1 fruit fly cellular context compared by ENCODE assay signal in genomic region chr3L:12417341-12417740, dm6.
TF ChIP-seq lines count a peak whose summit lies in the region.

Gene ArfGAP1 (minus strand): TSS chr3L:12417580.

TF ChIP-seq in whole organism, embryonic, 481 proteins besides CTCF, POLR2A, EP300 and RAD21 (continued from another document and continues in another):
- TF ChIP-seq NfI (GFP tag; optimal IDR thresholded peaks at IDR 0.05; lab: Kevin White, UChicago) = no peak
- TF ChIP-seq ac (GFP tag; optimal IDR thresholded peaks at IDR 0.05; lab: Kevin White, UChicago) = no peak
- TF ChIP-seq CG31388 (GFP tag; optimal IDR thresholded peaks at IDR 0.05; lab: Kevin White, UChicago) = no peak
- peak; percentile 29 for TF ChIP-seq CG33213 (GFP tag; optimal IDR thresholded peaks at IDR 0.05; lab: Kevin White, UChicago)
- TF ChIP-seq CG7745 (tag; optimal IDR thresholded peaks at IDR 0.05; lab: Kevin White, UChicago) = no peak
- TF ChIP-seq Oaz (GFP tag; IDR thresholded peaks at IDR 0.05; lab: Robert Waterston, UW) = no peak
- TF ChIP-seq CG30403 (GFP tag; optimal IDR thresholded peaks at IDR 0.05; lab: Kevin White, UChicago) = peak; percentile 1
- no peak for TF ChIP-seq CG4282 (GFP tag; optimal IDR thresholded peaks at IDR 0.05; lab: Kevin White, UChicago)
- TF ChIP-seq CG13624 (GFP tag; optimal IDR thresholded peaks at IDR 0.05; lab: Kevin White, UChicago) = no peak
- TF ChIP-seq ash1 (GFP tag; optimal IDR thresholded peaks at IDR 0.05; lab: Kevin White, UChicago) = no peak
- no peak for TF ChIP-seq CG17328 (GFP tag; IDR thresholded peaks at IDR 0.05; lab: Robert Waterston, UW)
- peak; percentile 45 for TF ChIP-seq vvl (GFP tag; IDR thresholded peaks at IDR 0.05; lab: Robert Waterston, UW)
- no peak for TF ChIP-seq pb (GFP tag; optimal IDR thresholded peaks at IDR 0.05; lab: Kevin White, UChicago)
- TF ChIP-seq Fer2 (tag; optimal IDR thresholded peaks at IDR 0.05; lab: Kevin White, UChicago) = no peak
- no peak for TF ChIP-seq Chrac-16 (GFP tag; optimal IDR thresholded peaks at IDR 0.05; lab: Kevin White, UChicago)
- TF ChIP-seq tx (GFP tag; optimal IDR thresholded peaks at IDR 0.05; lab: Kevin White, UChicago) = no peak
- TF ChIP-seq gfzf (GFP tag; optimal IDR thresholded peaks at IDR 0.05; lab: Kevin White, UChicago) = peak; percentile 43
- no peak for TF ChIP-seq Usf (GFP tag; optimal IDR thresholded peaks at IDR 0.05; lab: Kevin White, UChicago)
- TF ChIP-seq CG11085 (GFP tag; IDR thresholded peaks at IDR 0.05; lab: Robert Waterston, UW) = peak; percentile 13; the same call in 1 of the 2 replicates
- no peak for TF ChIP-seq Atf3 (GFP tag; optimal IDR thresholded peaks at IDR 0.05; lab: Kevin White, UChicago)
- TF ChIP-seq MBD-R2 (GFP tag; IDR thresholded peaks at IDR 0.05; lab: Robert Waterston, UW) = peak; percentile 65
- no peak for TF ChIP-seq eyg (GFP tag; optimal IDR thresholded peaks at IDR 0.05; lab: Kevin White, UChicago)
- no peak for TF ChIP-seq gsb (GFP tag; IDR thresholded peaks at IDR 0.05; lab: Robert Waterston, UW)
- TF ChIP-seq gcm (GFP tag; optimal IDR thresholded peaks at IDR 0.05; lab: Kevin White, UChicago) = no peak
- TF ChIP-seq crp (GFP tag; optimal IDR thresholded peaks at IDR 0.05; lab: Kevin White, UChicago) = peak in 1 of 2 experiments; percentile 18
- TF ChIP-seq chinmo (GFP tag; IDR thresholded peaks at IDR 0.05; lab: Robert Waterston, UW; ENCODE audit: partially characterized antibody) = peak; percentile 97
- peak; percentile 98 for TF ChIP-seq Opbp (GFP tag; IDR thresholded peaks at IDR 0.05; lab: Robert Waterston, UW; ENCODE audit: partially characterized antibody)
- TF ChIP-seq Dp (GFP tag; optimal IDR thresholded peaks at IDR 0.05; lab: Kevin White, UChicago) = peak; percentile 56
- TF ChIP-seq CG10431 (GFP tag; optimal IDR thresholded peaks at IDR 0.05; lab: Kevin White, UChicago) = no peak
- no peak for TF ChIP-seq CG43689 (GFP tag; IDR thresholded peaks at IDR 0.05; lab: Robert Waterston, UW)
- no peak for TF ChIP-seq CG5953 (GFP tag; IDR thresholded peaks at IDR 0.05; lab: Robert Waterston, UW)
- peak; percentile 97 for TF ChIP-seq zen2 (GFP tag; IDR thresholded peaks at IDR 0.05; lab: Robert Waterston, UW; ENCODE audit: partially characterized antibody)
- no peak for TF ChIP-seq dimm (GFP tag; IDR thresholded peaks at IDR 0.05; lab: Robert Waterston, UW)
- no peak for TF ChIP-seq CG34376 (GFP tag; optimal IDR thresholded peaks at IDR 0.05; lab: Kevin White, UChicago)
- no peak for TF ChIP-seq ham (GFP tag; IDR thresholded peaks at IDR 0.05; lab: Robert Waterston, UW)
- TF ChIP-seq CG6175 (GFP tag; IDR thresholded peaks at IDR 0.05; lab: Robert Waterston, UW) = no peak
- TF ChIP-seq CG4360 (GFP tag; IDR thresholded peaks at IDR 0.05; lab: Robert Waterston, UW) = no peak
- TF ChIP-seq CG14441 (GFP tag; IDR thresholded peaks at IDR 0.05; lab: Robert Waterston, UW) = no peak
- peak; percentile 98 for TF ChIP-seq amos (GFP tag; IDR thresholded peaks at IDR 0.05; lab: Robert Waterston, UW; ENCODE audit: partially characterized antibody)
- no peak for TF ChIP-seq CG3838 (GFP tag; optimal IDR thresholded peaks at IDR 0.05; lab: Kevin White, UChicago)
- no peak for TF ChIP-seq CG5245 (GFP tag; optimal IDR thresholded peaks at IDR 0.05; lab: Kevin White, UChicago)
- TF ChIP-seq CG10209 (GFP tag; optimal IDR thresholded peaks at IDR 0.05; lab: Kevin White, UChicago) = no peak
- TF ChIP-seq CG7786 (GFP tag; optimal IDR thresholded peaks at IDR 0.05; lab: Kevin White, UChicago) = no peak
- TF ChIP-seq CG1024 (GFP tag; IDR thresholded peaks at IDR 0.05; lab: Robert Waterston, UW) = no peak
- TF ChIP-seq Ets97D (GFP tag; optimal IDR thresholded peaks at IDR 0.05; lab: Kevin White, UChicago) = peak; percentile 87
- TF ChIP-seq Drgx (GFP tag; IDR thresholded peaks at IDR 0.05; lab: Robert Waterston, UW) = no peak
- TF ChIP-seq Fer1 (GFP tag; optimal IDR thresholded peaks at IDR 0.05; lab: Kevin White, UChicago) = no peak
- TF ChIP-seq psq (GFP tag; optimal IDR thresholded peaks at IDR 0.05; lab: Kevin White, UChicago) = no peak
- TF ChIP-seq fru (optimal IDR thresholded peaks at IDR 0.05; lab: Kevin White, UChicago) = no peak
- TF ChIP-seq org-1 (GFP tag; optimal IDR thresholded peaks at IDR 0.05; lab: Kevin White, UChicago) = no peak
- TF ChIP-seq CG11093 (GFP tag; IDR thresholded peaks at IDR 0.05; lab: Robert Waterston, UW) = no peak
- no peak for TF ChIP-seq CG13894 (tag; optimal IDR thresholded peaks at IDR 0.05; lab: Kevin White, UChicago)
- no peak for TF ChIP-seq ase (GFP tag; IDR thresholded peaks at IDR 0.05; lab: Robert Waterston, UW)
- TF ChIP-seq CG31224 (GFP tag; IDR thresholded peaks at IDR 0.05; lab: Robert Waterston, UW) = no peak
- peak; percentile 96 for TF ChIP-seq knrl (GFP tag; IDR thresholded peaks at IDR 0.05; lab: Robert Waterston, UW; ENCODE audit: partially characterized antibody)
- no peak for TF ChIP-seq abd-A (tag; optimal IDR thresholded peaks at IDR 0.05; lab: Kevin White, UChicago)
- TF ChIP-seq Awh (GFP tag; IDR thresholded peaks at IDR 0.05; lab: Robert Waterston, UW) = no peak
- TF ChIP-seq CG11695 (GFP tag; IDR thresholded peaks at IDR 0.05; lab: Robert Waterston, UW) = no peak
- TF ChIP-seq br (optimal IDR thresholded peaks at IDR 0.05; lab: Kevin White, UChicago) = no peak
- peak; percentile 23 for TF ChIP-seq Med (GFP tag; lab: Kevin White, UChicago)
- TF ChIP-seq CG8281 (tag; optimal IDR thresholded peaks at IDR 0.05; lab: Kevin White, UChicago) = no peak
- no peak for TF ChIP-seq CG33557 (GFP tag; optimal IDR thresholded peaks at IDR 0.05; lab: Kevin White, UChicago)
- peak; percentile 10 for TF ChIP-seq CG14710 (tag; optimal IDR thresholded peaks at IDR 0.05; lab: Kevin White, UChicago)
- no peak for TF ChIP-seq tio (GFP tag; optimal IDR thresholded peaks at IDR 0.05; lab: Kevin White, UChicago)
- peak; percentile 61 for TF ChIP-seq row (GFP tag; IDR thresholded peaks at IDR 0.05; lab: Robert Waterston, UW)
- no peak for TF ChIP-seq CG9727 (GFP tag; optimal IDR thresholded peaks at IDR 0.05; lab: Kevin White, UChicago)
- no peak for TF ChIP-seq Lhr (GFP tag; optimal IDR thresholded peaks at IDR 0.05; lab: Kevin White, UChicago)
- TF ChIP-seq CG12659 (GFP tag; optimal IDR thresholded peaks at IDR 0.05; lab: Kevin White, UChicago) = no peak
- TF ChIP-seq CG6791 (GFP tag; IDR thresholded peaks at IDR 0.05; lab: Robert Waterston, UW; ENCODE audit: partially characterized antibody) = peak; percentile 95
- no peak for TF ChIP-seq CG17912 (GFP tag; optimal IDR thresholded peaks at IDR 0.05; lab: Kevin White, UChicago)
- no peak for TF ChIP-seq CG14965 (GFP tag; optimal IDR thresholded peaks at IDR 0.05; lab: Kevin White, UChicago; ENCODE audit: borderline replicate concordance)
- TF ChIP-seq dpn (GFP tag; optimal IDR thresholded peaks at IDR 0.05; lab: Kevin White, UChicago) = peak in 1 of 2 experiments; percentile 19
- no peak for TF ChIP-seq CG17802 (tag; optimal IDR thresholded peaks at IDR 0.05; lab: Kevin White, UChicago)
- TF ChIP-seq gcm2 (GFP tag; optimal IDR thresholded peaks at IDR 0.05; lab: Kevin White, UChicago) = no peak
- peak; percentile 97 for TF ChIP-seq bbx (GFP tag; IDR thresholded peaks at IDR 0.05; lab: Robert Waterston, UW; ENCODE audit: partially characterized antibody)
- TF ChIP-seq sob (GFP tag; IDR thresholded peaks at IDR 0.05; lab: Robert Waterston, UW) = 0 out of 2 replicates have a peak, but pooled peaks have one; percentile 17
- no peak for TF ChIP-seq CG11696 (GFP tag; IDR thresholded peaks at IDR 0.05; lab: Robert Waterston, UW)
- no peak for TF ChIP-seq Jarid2 (GFP tag; optimal IDR thresholded peaks at IDR 0.05; lab: Kevin White, UChicago)
- TF ChIP-seq CHES-1-like (GFP tag; optimal IDR thresholded peaks at IDR 0.05; lab: Kevin White, UChicago) = peak; percentile 3
- peak; percentile 91 for TF ChIP-seq HLH4C (GFP tag; IDR thresholded peaks at IDR 0.05; lab: Robert Waterston, UW; ENCODE audit: partially characterized antibody)
- TF ChIP-seq Poxn (GFP tag; IDR thresholded peaks at IDR 0.05; lab: Robert Waterston, UW) = no peak
- TF ChIP-seq ewg (GFP tag; optimal IDR thresholded peaks at IDR 0.05; lab: Kevin White, UChicago) = no peak
- no peak for TF ChIP-seq Hey (tag; optimal IDR thresholded peaks at IDR 0.05; lab: Kevin White, UChicago)
- no peak for TF ChIP-seq CG7271 (tag; optimal IDR thresholded peaks at IDR 0.05; lab: Kevin White, UChicago)
- TF ChIP-seq CG15601 (tag; optimal IDR thresholded peaks at IDR 0.05; lab: Kevin White, UChicago) = no peak
- no peak for TF ChIP-seq CG4404 (GFP tag; IDR thresholded peaks at IDR 0.05; lab: Robert Waterston, UW)
- TF ChIP-seq CG32772 (GFP tag; IDR thresholded peaks at IDR 0.05; lab: Robert Waterston, UW) = 0 out of 2 replicates have a peak, but pooled peaks have one; percentile 26
- no peak for TF ChIP-seq chif (GFP tag; optimal IDR thresholded peaks at IDR 0.05; lab: Kevin White, UChicago)
- TF ChIP-seq MESR4 (GFP tag; optimal IDR thresholded peaks at IDR 0.05; lab: Kevin White, UChicago) = peak; percentile 63
- peak; percentile 90 for TF ChIP-seq nerfin-2 (GFP tag; IDR thresholded peaks at IDR 0.05; lab: Robert Waterston, UW; ENCODE audit: partially characterized antibody)
- no peak for TF ChIP-seq NC2β (GFP tag; optimal IDR thresholded peaks at IDR 0.05; lab: Kevin White, UChicago)
- TF ChIP-seq D19B (GFP tag; optimal IDR thresholded peaks at IDR 0.05; lab: Kevin White, UChicago) = no peak
- TF ChIP-seq p53 (GFP tag; optimal IDR thresholded peaks at IDR 0.05; lab: Kevin White, UChicago) = no peak
- TF ChIP-seq Atf6 (GFP tag; IDR thresholded peaks at IDR 0.05; lab: Robert Waterston, UW) = no peak
- TF ChIP-seq z (GFP tag; IDR thresholded peaks at IDR 0.05; lab: Robert Waterston, UW) = no peak
- TF ChIP-seq CG3726 (GFP tag; IDR thresholded peaks at IDR 0.05; lab: Robert Waterston, UW) = no peak
- no peak for TF ChIP-seq CG6683 (GFP tag; optimal IDR thresholded peaks at IDR 0.05; lab: Kevin White, UChicago)
- peak; percentile 21; the same call in 1 of the 2 replicates for TF ChIP-seq ranshi (GFP tag; IDR thresholded peaks at IDR 0.05; lab: Robert Waterston, UW)
- TF ChIP-seq CG12071 (GFP tag; optimal IDR thresholded peaks at IDR 0.05; lab: Kevin White, UChicago) = no peak
- TF ChIP-seq sens (GFP tag; lab: Kevin White, UChicago) = peak; percentile 8
- peak; percentile 57; the same call in 1 of the 2 replicates for TF ChIP-seq rib (GFP tag; IDR thresholded peaks at IDR 0.05; lab: Robert Waterston, UW)
- TF ChIP-seq lab (GFP tag; optimal IDR thresholded peaks at IDR 0.05; lab: Kevin White, UChicago) = no peak
- TF ChIP-seq Gug (GFP tag; IDR thresholded peaks at IDR 0.05; lab: Robert Waterston, UW) = peak; percentile 47; the same call in 1 of the 4 replicates
- TF ChIP-seq kay (GFP tag; optimal IDR thresholded peaks at IDR 0.05; lab: Kevin White, UChicago) = no peak
- no peak for TF ChIP-seq ssp (GFP tag; IDR thresholded peaks at IDR 0.05; lab: Robert Waterston, UW)
- TF ChIP-seq schlank (tag; optimal IDR thresholded peaks at IDR 0.05; lab: Kevin White, UChicago) = no peak
- no peak for TF ChIP-seq vfl (GFP tag; optimal IDR thresholded peaks at IDR 0.05; lab: Kevin White, UChicago)
- TF ChIP-seq Rfx (GFP tag; IDR thresholded peaks at IDR 0.05; lab: Robert Waterston, UW) = peak; percentile 73
- no peak for TF ChIP-seq pfk (GFP tag; optimal IDR thresholded peaks at IDR 0.05; lab: Kevin White, UChicago)
- no peak for TF ChIP-seq CG6813 (GFP tag; optimal IDR thresholded peaks at IDR 0.05; lab: Kevin White, UChicago)
- TF ChIP-seq hbn (GFP tag; IDR thresholded peaks at IDR 0.05; lab: Robert Waterston, UW; ENCODE audit: partially characterized antibody) = peak; percentile 97
- TF ChIP-seq CG6854 (GFP tag; optimal IDR thresholded peaks at IDR 0.05; lab: Kevin White, UChicago) = no peak
- no peak for TF ChIP-seq az2 (GFP tag; optimal IDR thresholded peaks at IDR 0.05; lab: Kevin White, UChicago)
- no peak for TF ChIP-seq Nf-YA (GFP tag; IDR thresholded peaks at IDR 0.05; lab: Robert Waterston, UW)
- TF ChIP-seq CG17829 (tag; optimal IDR thresholded peaks at IDR 0.05; lab: Kevin White, UChicago) = no peak
- no peak for TF ChIP-seq CG3163 (GFP tag; optimal IDR thresholded peaks at IDR 0.05; lab: Kevin White, UChicago)
- no peak for TF ChIP-seq CG10274 (GFP tag; optimal IDR thresholded peaks at IDR 0.05; lab: Kevin White, UChicago)
- TF ChIP-seq Xbp1 (GFP tag; optimal IDR thresholded peaks at IDR 0.05; lab: Kevin White, UChicago) = peak; percentile 15
- TF ChIP-seq croc (GFP tag; conservative IDR thresholded peaks at IDR 0.05; lab: Robert Waterston, UW) = no peak
- no peak for TF ChIP-seq CG16863 (GFP tag; optimal IDR thresholded peaks at IDR 0.05; lab: Kevin White, UChicago)
- no peak for TF ChIP-seq ttk (GFP tag; IDR thresholded peaks at IDR 0.05; lab: Robert Waterston, UW)
- TF ChIP-seq CG9215 (GFP tag; IDR thresholded peaks at IDR 0.05; lab: Robert Waterston, UW) = peak; percentile 6; the same call in 1 of the 2 replicates
- TF ChIP-seq Sox100B (GFP tag; optimal IDR thresholded peaks at IDR 0.05; lab: Kevin White, UChicago) = no peak
- no peak for TF ChIP-seq zfh2 (GFP tag; optimal IDR thresholded peaks at IDR 0.05; lab: Kevin White, UChicago)
- no peak for TF ChIP-seq pan (optimal IDR thresholded peaks at IDR 0.05; lab: Kevin White, UChicago)
- no peak for TF ChIP-seq pan (GFP tag; optimal IDR thresholded peaks at IDR 0.05 in 1 of 2, IDR thresholded peaks at IDR 0.05 in 1 of 2)
- no peak for TF ChIP-seq exex (tag; optimal IDR thresholded peaks at IDR 0.05; lab: Kevin White, UChicago)
- peak; percentile 35; the same call in 1 of the 3 replicates for TF ChIP-seq Dbx (GFP tag; IDR thresholded peaks at IDR 0.05; lab: Robert Waterston, UW)
- TF ChIP-seq cg (GFP tag; optimal IDR thresholded peaks at IDR 0.05; lab: Kevin White, UChicago) = no peak
- TF ChIP-seq Dll (GFP tag; IDR thresholded peaks at IDR 0.05; lab: Robert Waterston, UW; ENCODE audit: partially characterized antibody) = peak; percentile 97
- TF ChIP-seq lola (GFP tag; optimal IDR thresholded peaks at IDR 0.05; lab: Kevin White, UChicago) = no peak
- TF ChIP-seq btn (GFP tag; optimal IDR thresholded peaks at IDR 0.05; lab: Kevin White, UChicago) = no peak
- TF ChIP-seq ken (GFP tag; IDR thresholded peaks at IDR 0.05; lab: Robert Waterston, UW) = 0 out of 3 replicates have a peak, but pooled peaks have one; percentile 6
- no peak for TF ChIP-seq HLH3B (GFP tag; IDR thresholded peaks at IDR 0.05; lab: Robert Waterston, UW)
- no peak for TF ChIP-seq CG4707 (GFP tag; optimal IDR thresholded peaks at IDR 0.05; lab: Kevin White, UChicago)
- no peak for TF ChIP-seq HLH54F (GFP tag; optimal IDR thresholded peaks at IDR 0.05; lab: Kevin White, UChicago)
